Worm (Caenorhabditis elegans): ENCODE data around the gene srd-31.

DNA sequence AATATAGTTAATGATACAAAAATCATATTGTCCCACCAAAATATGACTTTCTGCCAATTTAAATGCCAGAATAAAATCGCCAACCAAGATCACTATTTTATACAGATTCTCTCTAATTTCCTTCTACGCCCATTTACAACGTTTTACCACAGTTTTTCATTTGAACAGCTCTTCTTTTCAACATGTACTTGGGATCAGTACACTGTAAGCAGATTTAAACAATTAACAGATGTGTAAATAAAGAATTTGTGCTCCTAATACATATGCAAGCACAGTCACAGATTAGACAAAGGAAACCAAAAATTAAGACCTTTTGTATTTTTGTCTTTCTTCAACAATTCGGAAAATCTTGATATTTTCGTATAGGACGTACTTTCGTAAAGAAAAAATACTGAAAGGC is 8.9 kb upstream of the srd-31 start, which contains the start of gene F07C4.11:
- TF ChIP-seq flt-1 (GFP tag; IDR thresholded peaks at IDR 0.05) (no peak), ztf-29 (GFP tag; IDR thresholded peaks at IDR 0.05) (no peak), cog-1 (tag; optimal IDR thresholded peaks at IDR 0.05) (no peak), klf-2 (GFP tag; conservative IDR thresholded peaks at IDR 0.05) (no peak), ztf-23 (GFP tag; IDR thresholded peaks at IDR 0.05) (no peak), tab-1 (GFP tag; IDR thresholded peaks at IDR 0.05) (no peak), ref-1 (GFP tag; conservative IDR thresholded peaks at IDR 0.05) (no peak)

Measured in whole organism, midembryonic.